Worm (Caenorhabditis elegans) whole organism, L3 larva: Measurements from ENCODE around the gene mpk-2.

Experiments used
- R02D3.7 ChIP-seq: fragments of 150-350 bp; optimal IDR thresholded peaks from 2 replicates; lab custom pipeline; 2014; ENCODE audit warnings: missing biosample characterization, missing genetic modification characterization
- ama-1 ChIP-seq: fragments of 150-350 bp; optimal IDR thresholded peaks from 2 replicates; lab custom pipeline; 2018
- ceh-16 ChIP-seq: sonication (generic microtip); optimal IDR thresholded peaks from 2 replicates; lab custom pipeline; 2017; ENCODE audit warnings: missing biosample characterization, missing genetic modification characterization
- ceh-28 ChIP-seq: fragments of 150-350 bp; optimal IDR thresholded peaks from 2 replicates; lab custom pipeline; 2014; ENCODE audit warnings: missing biosample characterization, missing genetic modification reagents, missing genetic modification characterization
- ceh-82 ChIP-seq: fragments of 150-350 bp; optimal IDR thresholded peaks from 2 replicates; lab custom pipeline; 2014; ENCODE audit warnings: missing biosample characterization, missing genetic modification characterization
- ceh-9 ChIP-seq: sonication (generic microtip); optimal IDR thresholded peaks from 2 replicates; lab custom pipeline; 2018; ENCODE audit warnings: missing biosample characterization, missing genetic modification characterization
- daf-12 ChIP-seq: fragments of 150-350 bp; optimal IDR thresholded peaks from 2 replicates; lab custom pipeline; 2014; ENCODE audit warnings: missing biosample characterization, missing genetic modification reagents, missing genetic modification characterization
- egl-27 ChIP-seq: sonication (generic microtip); optimal IDR thresholded peaks from 4 replicates; lab custom pipeline; 2017; ENCODE audit warnings: missing biosample characterization, missing genetic modification reagents, missing genetic modification characterization
- egl-5 ChIP-seq: fragments of 150-350 bp; optimal IDR thresholded peaks from 2 replicates; lab custom pipeline; 2017; ENCODE audit warnings: missing biosample characterization, missing genetic modification reagents, missing genetic modification characterization, inconsistent platforms
- elt-1 ChIP-seq: fragments of 150-350 bp; optimal IDR thresholded peaks from 2 replicates; lab custom pipeline; 2014; ENCODE audit warnings: missing biosample characterization, missing genetic modification characterization
- elt-2 ChIP-seq: sonication (generic microtip); optimal IDR thresholded peaks from 2 replicates; lab custom pipeline; 2016; ENCODE audit warnings: missing genetic modification reagents, mild to moderate bottlenecking, missing genetic modification characterization, missing compliant biosample characterization
- elt-3 ChIP-seq, 3 experiments: fragments of 150-350 bp in 1 of 3; sonication (generic microtip) in 2 of 3; optimal IDR thresholded peaks; 2 replicates in 2 of 3; 4 replicates in 1 of 3; lab custom pipeline; 2014 to 2017; ENCODE audit warnings: missing biosample characterization in 3 of 3, missing genetic modification characterization in 3 of 3
- fkh-10 ChIP-seq: sonication (generic microtip); optimal IDR thresholded peaks from 2 replicates; lab custom pipeline; 2017; ENCODE audit warnings: missing biosample characterization, missing genetic modification reagents, missing genetic modification characterization
- fos-1 ChIP-seq: fragments of 150-350 bp; optimal IDR thresholded peaks from 2 replicates; lab custom pipeline; 2014; ENCODE audit warnings: missing biosample characterization, missing genetic modification characterization
- hmg-11 ChIP-seq: sonication (generic microtip); optimal IDR thresholded peaks from 2 replicates; lab custom pipeline; 2016; ENCODE audit warnings: missing genetic modification characterization, missing compliant biosample characterization
- jun-1 ChIP-seq: fragments of 150-350 bp; optimal IDR thresholded peaks from 2 replicates; lab custom pipeline; 2014; ENCODE audit warnings: missing biosample characterization, missing genetic modification reagents, missing genetic modification characterization
- lin-15B ChIP-seq: fragments of 150-350 bp; optimal IDR thresholded peaks from 2 replicates; lab custom pipeline; 2014; ENCODE audit warnings: missing biosample characterization, missing genetic modification characterization
- lin-39 ChIP-seq: fragments of 150-350 bp; optimal IDR thresholded peaks from 2 replicates; lab custom pipeline; 2018; ENCODE audit warnings: missing biosample characterization, missing genetic modification reagents, missing genetic modification characterization
- lsy-12 ChIP-seq: sonication (generic microtip); optimal IDR thresholded peaks from 2 replicates; lab custom pipeline; 2016; ENCODE audit warnings: mild to moderate bottlenecking, missing genetic modification characterization, missing compliant biosample characterization
- mdl-1 ChIP-seq: fragments of 150-350 bp; optimal IDR thresholded peaks from 2 replicates; lab custom pipeline; 2014; ENCODE audit warnings: missing biosample characterization, missing genetic modification characterization
- mml-1 ChIP-seq: fragments of 150-350 bp; sonication (generic microtip); optimal IDR thresholded peaks from 3 replicates; lab custom pipeline; 2014; ENCODE audit warnings: missing biosample characterization, missing genetic modification characterization
- nfya-1 ChIP-seq: sonication (generic microtip); optimal IDR thresholded peaks from 2 replicates; lab custom pipeline; 2017; ENCODE audit warnings: missing genetic modification characterization, mild to moderate bottlenecking, missing compliant biosample characterization, antibody characterized with exemption, moderate library complexity; ENCODE audit not compliant: insufficient read depth
- nhr-11 ChIP-seq: fragments of 150-350 bp; optimal IDR thresholded peaks from 2 replicates; lab custom pipeline; 2014; ENCODE audit warnings: missing biosample characterization, missing genetic modification characterization
- nhr-12 ChIP-seq: fragments of 150-350 bp; optimal IDR thresholded peaks from 2 replicates; lab custom pipeline; 2014; ENCODE audit warnings: missing biosample characterization, missing genetic modification characterization
- nhr-237 ChIP-seq: fragments of 150-350 bp; optimal IDR thresholded peaks from 2 replicates; lab custom pipeline; 2014; ENCODE audit warnings: missing biosample characterization, missing genetic modification characterization
- nhr-25 ChIP-seq: sonication (generic microtip); optimal IDR thresholded peaks from 2 replicates; lab custom pipeline; 2017; ENCODE audit warnings: missing biosample characterization, missing genetic modification characterization
- nhr-28 ChIP-seq: fragments of 150-350 bp; optimal IDR thresholded peaks from 2 replicates; lab custom pipeline; 2014; ENCODE audit warnings: missing biosample characterization, missing genetic modification characterization
- nhr-43 ChIP-seq: sonication (generic microtip); optimal IDR thresholded peaks from 2 replicates; lab custom pipeline; 2016; ENCODE audit warnings: mild to moderate bottlenecking, missing genetic modification characterization, missing compliant biosample characterization; ENCODE audit not compliant: poor library complexity, severe bottlenecking
- nhr-67 ChIP-seq: fragments of 150-350 bp; optimal IDR thresholded peaks from 2 replicates; lab custom pipeline; 2014; ENCODE audit warnings: missing biosample characterization, missing genetic modification characterization
- nhr-76 ChIP-seq: fragments of 150-350 bp; sonication (generic microtip); optimal IDR thresholded peaks from 5 replicates; lab custom pipeline; 2014; ENCODE audit warnings: missing biosample characterization, missing genetic modification characterization
- nhr-77 ChIP-seq: fragments of 150-350 bp; optimal IDR thresholded peaks from 2 replicates; lab custom pipeline; 2014; ENCODE audit warnings: missing biosample characterization, missing genetic modification characterization
- pha-4 ChIP-seq: fragments of 150-350 bp; optimal IDR thresholded peaks from 2 replicates; lab custom pipeline; 2014; ENCODE audit warnings: missing biosample characterization, missing genetic modification reagents, missing genetic modification characterization
- pqm-1 ChIP-seq: fragments of 150-350 bp; optimal IDR thresholded peaks from 2 replicates; lab custom pipeline; 2017; ENCODE audit warnings: missing biosample characterization, missing genetic modification characterization, inconsistent platforms
- sea-2 ChIP-seq: fragments of 150-350 bp; sonication (generic microtip); optimal IDR thresholded peaks from 4 replicates; lab custom pipeline; 2014; ENCODE audit warnings: missing biosample characterization, missing genetic modification reagents, missing genetic modification characterization
- skn-1 ChIP-seq: fragments of 150-350 bp; optimal IDR thresholded peaks from 2 replicates; lab custom pipeline; 2014; ENCODE audit warnings: missing biosample characterization, missing genetic modification characterization
- snpc-4 ChIP-seq: fragments of 150-350 bp; optimal IDR thresholded peaks from 2 replicates; lab custom pipeline; 2014; ENCODE audit warnings: missing biosample characterization, missing genetic modification characterization
- tbx-2 ChIP-seq: sonication (generic microtip); optimal IDR thresholded peaks from 2 replicates; lab custom pipeline; 2016; ENCODE audit warnings: mild to moderate bottlenecking, missing genetic modification characterization, missing compliant biosample characterization
- zag-1 ChIP-seq: fragments of 150-350 bp; optimal IDR thresholded peaks from 2 replicates; lab custom pipeline; 2014; ENCODE audit warnings: missing biosample characterization, missing genetic modification characterization
- ztf-11 ChIP-seq: fragments of 150-350 bp; optimal IDR thresholded peaks from 2 replicates; lab custom pipeline; 2014; ENCODE audit warnings: missing biosample characterization, missing genetic modification characterization
- ztf-4 ChIP-seq: fragments of 150-350 bp; optimal IDR thresholded peaks from 2 replicates; lab custom pipeline; 2014; ENCODE audit warnings: missing biosample characterization, missing genetic modification characterization

mpk-2 gene

ce11 chrII:5136296-5136767 is 32.4 kb downstream of the mpk-2 start, which contains the start of gene F58A6.2:
F58A6.2 (plus strand) TSS chrII:5136717.
- TF ChIP-seq nfya-1 (tag; lab: Kevin White, UChicago) (no peak), ceh-16 (tag; lab: Kevin White, UChicago) (no peak), nhr-67 (tag; lab: Kevin White, UChicago) (no peak), ama-1 (lab: Kevin White, UChicago) (no peak), hmg-11 (tag; lab: Kevin White, UChicago) (no peak), nhr-76 (tag; lab: Kevin White, UChicago) (no peak), fos-1 (tag; lab: Kevin White, UChicago) (no peak)
- TF ChIP-seq, all 47 proteins: peak for 0

- TF ChIP-seq ceh-28 (tag; lab: Kevin White, UChicago) = no peak
- no peak for TF ChIP-seq nhr-77
- TF ChIP-seq R02D3.7 (tag; lab: Kevin White, UChicago) = no peak
- TF ChIP-seq lin-39 = no peak
- TF ChIP-seq mdl-1 (tag; lab: Kevin White, UChicago) = peak; percentile 28
- TF ChIP-seq pqm-1 (tag; lab: Kevin White, UChicago) = peak; percentile 89
- no peak for TF ChIP-seq hmg-11 (tag; lab: Kevin White, UChicago)
- peak; percentile 98 for TF ChIP-seq elt-2 (tag; lab: Kevin White, UChicago)
- TF ChIP-seq pha-4 (tag; lab: Kevin White, UChicago) = no peak
- TF ChIP-seq fkh-10 = no peak
- TF ChIP-seq ceh-82 = no peak
- no peak for TF ChIP-seq sea-2
- TF ChIP-seq elt-3 (tag; optimal IDR thresholded peaks at IDR 0.05; lab: Kevin White, UChicago) = no peak
- TF ChIP-seq nhr-67 (tag; lab: Kevin White, UChicago) = no peak
- no peak for TF ChIP-seq skn-1 (tag; lab: Kevin White, UChicago)
- no peak for TF ChIP-seq nhr-12 (tag; lab: Kevin White, UChicago)
- TF ChIP-seq egl-5 (tag; lab: Kevin White, UChicago) = no peak
- peak; percentile 20 for TF ChIP-seq jun-1 (tag; lab: Kevin White, UChicago)
- TF ChIP-seq nhr-11 (tag; lab: Kevin White, UChicago) = no peak
- TF ChIP-seq nhr-43 = peak; percentile 44
- no peak for TF ChIP-seq ceh-16 (tag; lab: Kevin White, UChicago)
- no peak for TF ChIP-seq lsy-12
- peak; percentile 64 for TF ChIP-seq nhr-25
- TF ChIP-seq nhr-28 = no peak
- TF ChIP-seq fos-1 (tag; lab: Kevin White, UChicago) = no peak
- TF ChIP-seq ztf-11 = no peak
- TF ChIP-seq elt-1 (tag; lab: Kevin White, UChicago) = no peak
- TF ChIP-seq tbx-2 (tag; lab: Kevin White, UChicago) = no peak
- no peak for TF ChIP-seq nhr-76 (tag; lab: Kevin White, UChicago)
- TF ChIP-seq zag-1 (tag; lab: Kevin White, UChicago) = no peak
- no peak for TF ChIP-seq ztf-4 (tag; lab: Kevin White, UChicago)
Measured at ce11 chrII:5141945-5142514, 38.1 kb downstream of the mpk-2 start, which contains the start of gene nas-29. nas-29 (minus strand) TSS chrII:5142036.

ce11 chrII:5142619-5143018 is 38.7 kb downstream of the mpk-2 start, which contains the start of gene F58A6.1:
F58A6.1 (plus strand) TSS chrII:5142919.
- no peak for TF ChIP-seq tbx-2 (tag; lab: Kevin White, UChicago)
- no peak for TF ChIP-seq nhr-237
- TF ChIP-seq lin-15B = no peak
- TF ChIP-seq elt-2 (tag; lab: Kevin White, UChicago) = no peak
- no peak for TF ChIP-seq mml-1 (tag; lab: Kevin White, UChicago)
- no peak for TF ChIP-seq lin-39
- no peak for TF ChIP-seq snpc-4 (tag; lab: Kevin White, UChicago)
- TF ChIP-seq ceh-28 (tag; lab: Kevin White, UChicago) = no peak

ce11 chrII:5148349-5148748 is 44.4 kb downstream of the mpk-2 start, which contains the start of gene F58A6.5:
F58A6.5 (minus strand) TSS chrII:5148449.
- TF ChIP-seq nhr-237 (no peak), ceh-82 (no peak), fkh-10 (no peak), nhr-77 (no peak), ztf-4 (tag; lab: Kevin White, UChicago) (no peak), ceh-9 (tag; lab: Kevin White, UChicago) (no peak), nhr-76 (tag; lab: Kevin White, UChicago) (no peak), jun-1 (tag; lab: Kevin White, UChicago) (no peak), lsy-12 (no peak), egl-27 (no peak), nfya-1 (tag; lab: Kevin White, UChicago) (no peak), lin-15B (no peak), nhr-25 (no peak), daf-12 (tag; lab: Kevin White, UChicago) (no peak)
